Worm (Caenorhabditis elegans) whole organism, L1 larva: ENCODE measurements around the gene hlh-32.
A peak's percentile ranks its signal among the peaks of the same experiment; 100 is the strongest.

Source experiments
- Y116A8C.19 ChIP-seq: sonication (generic microtip); optimal IDR thresholded peaks from 2 replicates; lab custom pipeline; 2016; ENCODE audit warnings: missing compliant biosample characterization, missing genetic modification characterization, borderline replicate concordance
- aha-1 ChIP-seq: fragments of 150-350 bp; optimal IDR thresholded peaks from 2 replicates; lab custom pipeline; 2014; ENCODE audit warnings: missing biosample characterization, missing genetic modification characterization
- aly-2 ChIP-seq: fragments of 150-350 bp; optimal IDR thresholded peaks from 2 replicates; lab custom pipeline; 2014; ENCODE audit warnings: missing biosample characterization, missing genetic modification characterization
- ama-1 ChIP-seq: fragments of 150-350 bp; optimal IDR thresholded peaks from 2 replicates; lab custom pipeline; 2014
- ceh-63 ChIP-seq: fragments of 200-800 bp; sonication (Bioruptor generic); optimal IDR thresholded peaks from 2 replicates; lab custom pipeline; 2018; ENCODE audit warnings: mild to moderate bottlenecking, missing genetic modification characterization, missing compliant biosample characterization
- ceh-88 ChIP-seq: fragments of 200-800 bp; sonication (Bioruptor generic); IDR thresholded peaks from 2 replicates; pipeline ENCODE4 v1.3.6; 2022; ENCODE audit warnings: missing genetic modification characterization, missing compliant biosample characterization
- dsc-1 ChIP-seq: sonication (generic microtip); optimal IDR thresholded peaks from 2 replicates; lab custom pipeline; 2016; ENCODE audit warnings: mild to moderate bottlenecking, missing genetic modification characterization, missing compliant biosample characterization
- efl-1 ChIP-seq, 4 experiments: fragments of 150-350 bp; optimal IDR thresholded peaks in 3 of 4; peaks in 1 of 4; 1 replicate in 1 of 4; 2 replicates in 3 of 4; lab custom pipeline; 2014; ENCODE audit warnings: missing biosample characterization in 2 of 4, missing genetic modification characterization in 2 of 4, missing genetic modification reagents in 2 of 4
- efl-3 ChIP-seq: fragments of 200-800 bp; sonication (Bioruptor generic); optimal IDR thresholded peaks from 2 replicates; lab custom pipeline; 2018; ENCODE audit warnings: mild to moderate bottlenecking, missing genetic modification characterization, missing compliant biosample characterization
- fkh-10 ChIP-seq: sonication (generic microtip); optimal IDR thresholded peaks from 2 replicates; lab custom pipeline; 2017; ENCODE audit warnings: missing biosample characterization, missing genetic modification reagents, missing genetic modification characterization
- fkh-4 ChIP-seq: sonication (generic microtip); optimal IDR thresholded peaks from 2 replicates; lab custom pipeline; 2016; ENCODE audit warnings: missing compliant biosample characterization, missing genetic modification characterization, borderline replicate concordance
- hlh-4 ChIP-seq: sonication (generic microtip); optimal IDR thresholded peaks from 2 replicates; lab custom pipeline; 2016; ENCODE audit warnings: mild to moderate bottlenecking, missing genetic modification characterization, missing compliant biosample characterization
- hpl-2 ChIP-seq: fragments of 150-350 bp; optimal IDR thresholded peaks from 2 replicates; lab custom pipeline; 2014; ENCODE audit warnings: missing biosample characterization, missing genetic modification reagents, missing genetic modification characterization
- lin-13 ChIP-seq: fragments of 150-350 bp; optimal IDR thresholded peaks from 2 replicates; lab custom pipeline; 2014; ENCODE audit warnings: missing biosample characterization, missing genetic modification reagents, missing genetic modification characterization
- lin-14 ChIP-seq: fragments of 200-800 bp; sonication (Bioruptor generic); optimal IDR thresholded peaks from 2 replicates; lab custom pipeline; 2018; ENCODE audit warnings: mild to moderate bottlenecking, missing genetic modification characterization, moderate library complexity, missing compliant biosample characterization
- lin-15B ChIP-seq: fragments of 150-350 bp; sonication (generic microtip); optimal IDR thresholded peaks from 3 replicates; lab custom pipeline; 2014; ENCODE audit warnings: missing biosample characterization, missing genetic modification characterization
- lin-35 ChIP-seq, 2 experiments: fragments of 150-350 bp; optimal IDR thresholded peaks; 2 replicates each; lab custom pipeline; 2014; ENCODE audit warnings: missing biosample characterization in 2 of 2, missing genetic modification characterization in 2 of 2, missing genetic modification reagents in 2 of 2
- lin-39 ChIP-seq: fragments of 150-350 bp; optimal IDR thresholded peaks from 2 replicates; lab custom pipeline; 2014; ENCODE audit warnings: missing biosample characterization, missing genetic modification reagents, missing genetic modification characterization
- lir-3 ChIP-seq: sonication (generic microtip); optimal IDR thresholded peaks from 2 replicates; lab custom pipeline; 2016; ENCODE audit warnings: mild to moderate bottlenecking, missing genetic modification characterization, moderate library complexity, missing compliant biosample characterization; ENCODE audit not compliant: poor library complexity
- lsy-2 ChIP-seq, 2 experiments: fragments of 150-350 bp; optimal IDR thresholded peaks; 2 replicates each; lab custom pipeline; 2014; ENCODE audit warnings: missing biosample characterization in 2 of 2, missing genetic modification characterization in 2 of 2
- mab-9 ChIP-seq: fragments of 200-800 bp; sonication (Bioruptor generic); IDR thresholded peaks from 2 replicates; pipeline ENCODE4 v1.3.6; 2022; ENCODE audit warnings: missing genetic modification reagents, missing genetic modification characterization, missing compliant biosample characterization
- mdl-1 ChIP-seq, 2 experiments: fragments of 150-350 bp; optimal IDR thresholded peaks; 2 replicates each; lab custom pipeline; 2014 to 2017; ENCODE audit warnings: missing biosample characterization in 2 of 2, missing genetic modification characterization in 2 of 2, inconsistent platforms in 1 of 2
- mep-1 ChIP-seq: fragments of 150-350 bp; optimal IDR thresholded peaks from 2 replicates; lab custom pipeline; 2014; ENCODE audit warnings: missing biosample characterization, missing genetic modification characterization
- nhr-12 ChIP-seq: sonication (generic microtip); optimal IDR thresholded peaks from 2 replicates; lab custom pipeline; 2017; ENCODE audit warnings: missing biosample characterization, missing genetic modification characterization
- nhr-237 ChIP-seq: fragments of 150-350 bp; optimal IDR thresholded peaks from 2 replicates; lab custom pipeline; 2014; ENCODE audit warnings: missing biosample characterization, missing genetic modification characterization
- nhr-28 ChIP-seq: fragments of 150-350 bp; optimal IDR thresholded peaks from 2 replicates; lab custom pipeline; 2014; ENCODE audit warnings: missing biosample characterization, missing genetic modification characterization
- nhr-77 ChIP-seq: fragments of 150-350 bp; optimal IDR thresholded peaks from 2 replicates; lab custom pipeline; 2014; ENCODE audit warnings: missing biosample characterization, missing genetic modification characterization
- nhr-84 ChIP-seq: sonication (generic microtip); optimal IDR thresholded peaks from 2 replicates; lab custom pipeline; 2017; ENCODE audit warnings: missing biosample characterization, missing genetic modification characterization
- nhr-85 ChIP-seq: sonication (generic microtip); peaks from one replicate; lab custom pipeline; 2016; ENCODE audit warnings: missing genetic modification characterization, inconsistent platforms, missing compliant biosample characterization
- rnt-1 ChIP-seq: sonication (generic microtip); optimal IDR thresholded peaks from 2 replicates; lab custom pipeline; 2016; ENCODE audit warnings: mild to moderate bottlenecking, missing genetic modification characterization, moderate library complexity, missing compliant biosample characterization
- skn-1 ChIP-seq: fragments of 150-350 bp; optimal IDR thresholded peaks from 2 replicates; lab custom pipeline; 2014; ENCODE audit warnings: missing biosample characterization, missing genetic modification characterization
- snpc-4 ChIP-seq: fragments of 150-350 bp; optimal IDR thresholded peaks from 2 replicates; lab custom pipeline; 2014; ENCODE audit warnings: missing biosample characterization, missing genetic modification characterization
- sptf-1 ChIP-seq: fragments of 150-350 bp; optimal IDR thresholded peaks from 2 replicates; lab custom pipeline; 2014; ENCODE audit warnings: missing biosample characterization, missing genetic modification characterization
- sup-37 ChIP-seq: fragments of 200-800 bp; sonication (Bioruptor generic); optimal IDR thresholded peaks from 2 replicates; lab custom pipeline; 2018; ENCODE audit warnings: mild to moderate bottlenecking, missing genetic modification characterization, missing compliant biosample characterization
- tlp-1 ChIP-seq: fragments of 150-350 bp; optimal IDR thresholded peaks from 2 replicates; lab custom pipeline; 2014; ENCODE audit warnings: missing biosample characterization, missing genetic modification characterization
- unc-130 ChIP-seq: fragments of 150-350 bp; optimal IDR thresholded peaks from 2 replicates; lab custom pipeline; 2017; ENCODE audit warnings: missing biosample characterization, missing genetic modification characterization, inconsistent platforms
- unc-98 ChIP-seq: fragments of 200-800 bp; sonication (Bioruptor generic); IDR thresholded peaks from 2 replicates; pipeline ENCODE4 v1.3.6; 2022; ENCODE audit warnings: missing genetic modification characterization, missing compliant biosample characterization
- zip-4 ChIP-seq: fragments of 200-800 bp; sonication (Bioruptor generic); optimal IDR thresholded peaks from 2 replicates; lab custom pipeline; 2018; ENCODE audit warnings: mild to moderate bottlenecking, missing genetic modification characterization, moderate library complexity, missing compliant biosample characterization
- ztf-4 ChIP-seq: fragments of 150-350 bp; optimal IDR thresholded peaks from 2 replicates; lab custom pipeline; 2014; ENCODE audit warnings: missing biosample characterization, missing genetic modification characterization

hlh-32 gene

ce11 chrIV:16132164-16132563 is at the start of gene hlh-32:
Gene hlh-32, plus strand, starts transcription at chrIV:16132464.
- TF ChIP-seq mab-9 (no peak), unc-130 (tag; lab: Kevin White, UChicago) (no peak), nhr-12 (tag; lab: Kevin White, UChicago) (no peak), lin-15B (tag; lab: Kevin White, UChicago) (no peak), aly-2 (tag; lab: Kevin White, UChicago) (no peak), nhr-84 (tag; lab: Kevin White, UChicago) (no peak), nhr-237 (tag; lab: Kevin White, UChicago) (no peak), fkh-10 (GFP tag; lab: Kevin White, UChicago) (no peak), nhr-85 (tag; lab: Kevin White, UChicago) (no peak), efl-1 (optimal IDR thresholded peaks at IDR 0.05; lab: Kevin White, UChicago) (no peak), efl-1 (GFP tag; optimal IDR thresholded peaks at IDR 0.05 in 1 of 2; lab: Kevin White, UChicago) (no peak), hpl-2 (no peak), lin-39 (no peak), rnt-1 (tag; lab: Kevin White, UChicago) (no peak), snpc-4 (tag; lab: Kevin White, UChicago) (no peak), skn-1 (no peak), efl-3 (no peak), ceh-88 (no peak), lir-3 (tag; lab: Kevin White, UChicago) (no peak), ztf-4 (tag; lab: Kevin White, UChicago) (no peak)

- TF ChIP-seq nhr-28 (tag; lab: Kevin White, UChicago) (no peak), mep-1 (tag; lab: Kevin White, UChicago) (no peak), lin-35 (GFP tag; optimal IDR thresholded peaks at IDR 0.05; lab: Kevin White, UChicago) (no peak), efl-1 (optimal IDR thresholded peaks at IDR 0.05; lab: Kevin White, UChicago) (no peak), efl-1 (GFP tag; optimal IDR thresholded peaks at IDR 0.05 in 1 of 2; lab: Kevin White, UChicago) (no peak), hlh-4 (tag; lab: Kevin White, UChicago) (no peak), mdl-1 (tag; optimal IDR thresholded peaks at IDR 0.05; lab: Kevin White, UChicago) (no peak), unc-98 (GFP tag; lab: Robert Waterston, UW) (no peak), Y116A8C.19 (tag; lab: Kevin White, UChicago) (no peak), lin-14 (no peak), skn-1 (no peak), aha-1 (no peak), aly-2 (tag; lab: Kevin White, UChicago) (no peak), zip-4 (GFP tag; lab: Kevin White, UChicago) (no peak), ama-1 (lab: Kevin White, UChicago) (no peak)
These were observed 46.6 kb upstream of the hlh-32 start for ce11 chrIV:16085690-16086089.

ce11 chrIV:16119577-16119976 is 12.7 kb upstream of the hlh-32 start:
- TF ChIP-seq sptf-1 (no peak), fkh-4 (tag; lab: Kevin White, UChicago) (no peak), dsc-1 (tag; lab: Kevin White, UChicago) (peak; percentile 48), ceh-63 (GFP tag; lab: Kevin White, UChicago) (no peak), efl-1 (optimal IDR thresholded peaks at IDR 0.05; lab: Kevin White, UChicago) (peak; percentile 28 to 52), efl-1 (GFP tag; optimal IDR thresholded peaks at IDR 0.05 in 1 of 2; lab: Kevin White, UChicago) (no peak)

ce11 chrIV:16125777-16126176 is 6.5 kb upstream of the hlh-32 start:
- TF ChIP-seq tlp-1 (tag; lab: Kevin White, UChicago) = no peak
- TF ChIP-seq lin-13 (GFP tag; lab: Kevin White, UChicago) = no peak
- TF ChIP-seq nhr-77 (tag; lab: Kevin White, UChicago) = no peak
- TF ChIP-seq lsy-2 (tag; optimal IDR thresholded peaks at IDR 0.05; lab: Kevin White, UChicago) = no peak
- no peak for TF ChIP-seq sup-37 (GFP tag; lab: Kevin White, UChicago)
- TF ChIP-seq, all 84 proteins: peak for 0
